Fruit fly (Drosophila melanogaster): ENCODE measurements around the gene Sod1.
A peak's percentile ranks its signal among the peaks of the same experiment; 100 is the strongest.

Sod1 gene

dm6 chr3L:11070372-11070854 lies 43.1 kb downstream of the Sod1 start, which contains the start of gene Mocs1 (continued):
- TF ChIP-seq CG31224 (GFP tag; IDR thresholded peaks at IDR 0.05) (no peak), Drgx (GFP tag; IDR thresholded peaks at IDR 0.05) (peak; percentile 53), maf-S (GFP tag; optimal IDR thresholded peaks at IDR 0.05) (no peak), trem (tag; optimal IDR thresholded peaks at IDR 0.05) (no peak), Atf3 (GFP tag; optimal IDR thresholded peaks at IDR 0.05) (no peak), trh (GFP tag; optimal IDR thresholded peaks at IDR 0.05) (no peak), CG11504 (tag; optimal IDR thresholded peaks at IDR 0.05) (no peak), crp (GFP tag; optimal IDR thresholded peaks at IDR 0.05) (peak in 1 of 2 experiments; percentile 77), CG7963 (GFP tag; IDR thresholded peaks at IDR 0.05; ENCODE audit: partially characterized antibody) (no peak), Lpt (GFP tag; optimal IDR thresholded peaks at IDR 0.05) (no peak), emc (GFP tag; optimal IDR thresholded peaks at IDR 0.05) (no peak), CkIIα-i1 (GFP tag; IDR thresholded peaks at IDR 0.05) (no peak), ttk (GFP tag; IDR thresholded peaks at IDR 0.05) (peak; percentile 26; the same call in 1 of the 2 replicates), CG7928 (GFP tag; optimal IDR thresholded peaks at IDR 0.05) (no peak), HLH4C (GFP tag; IDR thresholded peaks at IDR 0.05; ENCODE audit: partially characterized antibody) (no peak), cas (GFP tag; IDR thresholded peaks at IDR 0.05) (no peak), az2 (GFP tag; optimal IDR thresholded peaks at IDR 0.05) (no peak), CG2712 (tag; optimal IDR thresholded peaks at IDR 0.05) (no peak), B-H2 (GFP tag; optimal IDR thresholded peaks at IDR 0.05) (peak; percentile 36), Dll (GFP tag; IDR thresholded peaks at IDR 0.05; ENCODE audit: partially characterized antibody) (no peak), pita (GFP tag; optimal IDR thresholded peaks at IDR 0.05) (no peak), Dp (GFP tag; optimal IDR thresholded peaks at IDR 0.05) (no peak), sens (GFP tag) (no peak), en (GFP tag; optimal IDR thresholded peaks at IDR 0.05) (no peak), CG15269 (tag; optimal IDR thresholded peaks at IDR 0.05) (peak; percentile 6), Mes4 (GFP tag; optimal IDR thresholded peaks at IDR 0.05) (no peak), CG10565 (GFP tag; optimal IDR thresholded peaks at IDR 0.05) (no peak), eve (GFP tag; optimal IDR thresholded peaks at IDR 0.05) (no peak), CG10267 (tag; optimal IDR thresholded peaks at IDR 0.05) (peak; percentile 24), CG10147 (GFP tag; optimal IDR thresholded peaks at IDR 0.05) (no peak), CG2875 (GFP tag; optimal IDR thresholded peaks at IDR 0.05) (no peak), CG6654 (GFP tag; optimal IDR thresholded peaks at IDR 0.05) (no peak), CG10462 (GFP tag; optimal IDR thresholded peaks at IDR 0.05) (no peak), croc (GFP tag; conservative IDR thresholded peaks at IDR 0.05) (no peak), Fer1 (GFP tag; optimal IDR thresholded peaks at IDR 0.05) (peak; percentile 41), wor (GFP tag; IDR thresholded peaks at IDR 0.05) (no peak), CG4854 (GFP tag; optimal IDR thresholded peaks at IDR 0.05) (no peak), CG2678 (tag; optimal IDR thresholded peaks at IDR 0.05) (peak; percentile 7), CG4707 (GFP tag; optimal IDR thresholded peaks at IDR 0.05) (no peak), CG9727 (GFP tag; optimal IDR thresholded peaks at IDR 0.05) (no peak), pfk (GFP tag; optimal IDR thresholded peaks at IDR 0.05) (no peak), CG14441 (GFP tag; IDR thresholded peaks at IDR 0.05) (no peak), CG8089 (GFP tag; optimal IDR thresholded peaks at IDR 0.05) (no peak), Scr (GFP tag; IDR thresholded peaks at IDR 0.05; ENCODE audit: partially characterized antibody) (no peak), Xrp1 (GFP tag; IDR thresholded peaks at IDR 0.05) (peak; percentile 28; the same call in 1 of the 2 replicates), CG10959 (GFP tag; IDR thresholded peaks at IDR 0.05) (no peak), Sox102F (GFP tag; optimal IDR thresholded peaks at IDR 0.05) (no peak), corto (GFP tag; optimal IDR thresholded peaks at IDR 0.05) (no peak), fd96Cb (tag; optimal IDR thresholded peaks at IDR 0.05) (no peak), CG4730 (GFP tag; IDR thresholded peaks at IDR 0.05) (no peak), HLH54F (GFP tag; optimal IDR thresholded peaks at IDR 0.05) (no peak)

All from whole organism, embryonic.